Fruit fly (Drosophila melanogaster) whole organism: Measurements from ENCODE around the gene cad.

Experiments used
- CG8478 ChIP-seq: fragments of >200 bp; optimal IDR thresholded peaks from 2 replicates; lab custom pipeline; 2018; ENCODE audit warnings: inconsistent platforms
- Dll ChIP-seq: fragments of >200 bp; optimal IDR thresholded peaks from 2 replicates; lab custom pipeline; 2017
- EcR ChIP-seq, 2 experiments: fragments of >200 bp; optimal IDR thresholded peaks; 2 replicates each; lab custom pipeline; 2017; ENCODE audit warnings: missing biosample characterization in 2 of 2, missing genetic modification characterization in 2 of 2, missing genetic modification reagents in 2 of 2
- pan ChIP-seq: fragments of >200 bp; optimal IDR thresholded peaks from 2 replicates; lab custom pipeline; 2017
- psq ChIP-seq: fragments of >200 bp; optimal IDR thresholded peaks from 2 replicates; lab custom pipeline; 2017
- usp ChIP-seq: fragments of >200 bp; optimal IDR thresholded peaks from 2 replicates; lab custom pipeline; 2017; ENCODE audit warnings: missing biosample characterization, missing genetic modification characterization, mixed read lengths

The cad gene

DNA sequence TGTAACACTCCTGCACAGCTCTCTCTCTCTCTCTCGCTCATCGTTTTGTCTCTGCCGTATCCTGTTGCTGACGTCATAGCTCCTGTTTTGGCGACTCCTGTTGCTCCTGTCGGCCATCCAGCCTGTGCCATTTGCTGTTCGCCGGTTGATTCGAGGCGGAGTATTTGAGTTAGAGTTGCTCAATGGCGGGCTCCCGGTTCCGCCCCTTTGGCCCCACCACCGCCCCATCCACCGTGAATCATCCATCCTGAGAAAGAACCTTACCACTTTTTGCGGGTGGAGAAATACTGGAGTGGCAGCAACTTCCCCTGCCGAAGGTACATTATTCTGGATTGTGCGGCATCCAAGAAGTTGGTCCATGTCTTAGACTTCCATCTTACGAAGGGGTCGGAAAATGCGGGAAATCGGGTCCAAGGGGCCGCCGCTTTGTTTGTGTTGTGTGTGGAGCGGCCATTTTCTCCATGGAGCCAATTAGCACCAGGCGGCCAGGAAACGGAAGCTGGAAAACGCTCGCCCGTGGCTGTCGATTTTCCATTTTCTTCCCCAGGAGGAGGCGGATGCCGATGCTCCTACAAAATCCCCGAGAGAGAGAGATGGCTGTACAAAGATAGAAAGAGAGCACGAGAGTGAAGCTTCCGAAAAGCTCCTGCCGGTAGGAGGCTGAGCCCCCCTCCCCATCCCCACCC lies 38.1 kb downstream of the cad start:
- TF ChIP-seq psq (lab: Kevin White, UChicago) (no peak), usp (no peak), CG8478 (no peak), EcR (GFP tag; optimal IDR thresholded peaks at IDR 0.05; lab: Kevin White, UChicago) (no peak), Dll (lab: Kevin White, UChicago) (no peak), pan (no peak)

- no peak for TF ChIP-seq EcR (GFP tag; optimal IDR thresholded peaks at IDR 0.05; lab: Kevin White, UChicago)
- TF ChIP-seq pan = no peak
- TF ChIP-seq psq (lab: Kevin White, UChicago) = no peak
- no peak for TF ChIP-seq Dll (lab: Kevin White, UChicago)
Observed at dm6 chr2L:20809229-20809628, 38.7 kb downstream of the cad start.

DNA sequence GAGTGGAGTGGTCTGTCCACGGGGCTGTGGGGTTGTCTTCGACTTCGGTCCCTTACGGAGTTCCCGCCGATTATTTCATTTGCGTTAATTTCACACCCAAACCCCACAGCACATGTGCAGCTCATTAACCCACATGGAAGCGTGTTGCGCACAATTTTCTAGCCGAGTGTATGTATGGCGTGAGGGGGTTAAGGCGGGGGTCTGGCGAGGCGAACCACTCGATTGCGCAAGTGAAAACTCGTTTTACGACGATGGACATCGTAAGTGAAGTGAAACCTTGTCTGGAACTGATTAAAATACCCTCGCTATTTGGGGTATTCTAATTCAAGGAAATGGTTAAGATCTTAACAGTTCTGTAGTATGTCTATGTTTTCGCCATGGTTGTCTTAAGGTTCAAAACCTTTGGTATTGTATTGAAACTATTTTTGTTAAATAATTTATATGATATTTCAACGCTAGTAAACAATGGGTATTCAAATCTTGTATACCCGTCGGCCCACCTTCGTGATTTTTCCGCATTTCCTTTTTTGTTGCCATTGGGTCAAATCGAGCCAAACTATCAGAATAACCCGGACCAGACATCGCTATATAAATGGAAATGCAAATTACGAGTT lies 40.6 kb downstream of the cad start:
- no peak for TF ChIP-seq usp
- no peak for TF ChIP-seq Dll (lab: Kevin White, UChicago)
- no peak for TF ChIP-seq CG8478
- TF ChIP-seq pan = no peak
- TF ChIP-seq psq (lab: Kevin White, UChicago) = no peak
- TF ChIP-seq EcR (GFP tag; optimal IDR thresholded peaks at IDR 0.05; lab: Kevin White, UChicago) = no peak

- TF ChIP-seq Dll (lab: Kevin White, UChicago) (no peak), EcR (GFP tag; optimal IDR thresholded peaks at IDR 0.05; lab: Kevin White, UChicago) (peak in 1 of 2 experiments; percentile 38)
Observed at dm6 chr2L:20812283-20813189, 42.0 kb downstream of the cad start.

DNA sequence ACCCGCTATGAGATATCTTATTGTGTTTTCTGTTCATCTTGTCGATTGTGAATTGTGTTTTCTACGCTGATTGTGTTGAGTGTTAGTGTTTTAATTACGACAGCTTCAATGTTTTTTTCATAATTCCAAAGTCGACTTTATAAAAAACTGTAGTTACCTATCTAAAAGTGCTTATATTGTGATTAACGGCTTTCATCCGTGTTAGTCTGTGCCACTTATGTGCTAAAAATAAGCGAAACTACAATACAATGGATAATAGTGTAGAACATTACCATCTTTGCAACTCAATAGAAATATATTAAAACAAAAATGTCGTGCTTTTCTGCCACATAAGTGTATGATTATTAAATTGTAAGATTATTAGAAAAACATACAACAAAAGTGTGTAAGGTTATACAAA lies 45.6 kb downstream of the cad start, which contains the start of gene CG33322:
Gene CG33322 (minus strand): TSS at position 101 of the 400 bp plus-strand sequence.
- TF ChIP-seq usp = no peak
- no peak for TF ChIP-seq psq (lab: Kevin White, UChicago)
- no peak for TF ChIP-seq Dll (lab: Kevin White, UChicago)
- TF ChIP-seq pan = no peak
- no peak for TF ChIP-seq EcR (GFP tag; optimal IDR thresholded peaks at IDR 0.05; lab: Kevin White, UChicago)

DNA sequence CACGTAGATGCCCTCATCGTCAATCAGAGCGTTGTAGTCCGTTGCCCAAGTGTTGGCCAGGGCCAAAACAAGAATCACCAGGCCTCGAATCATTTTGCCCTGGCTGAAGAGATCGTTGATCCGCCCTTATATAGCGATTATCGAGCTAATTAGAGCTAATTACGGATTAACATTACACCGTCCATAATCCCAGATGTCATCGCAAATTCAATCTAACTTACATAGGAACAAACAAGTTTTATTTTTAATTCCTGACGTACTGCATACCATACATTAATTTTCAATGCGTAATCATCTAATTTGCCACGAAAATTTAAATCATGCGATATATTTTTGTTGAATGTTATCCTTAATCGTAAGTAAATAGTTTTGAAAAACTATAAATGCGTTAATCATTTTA lies 46.6 kb downstream of the cad start, which contains the start of gene CheB38b:
Gene CheB38b (minus strand): TSS at position 101 of the 400 bp plus-strand sequence.
- no peak for TF ChIP-seq psq (lab: Kevin White, UChicago)
- no peak for TF ChIP-seq usp
- no peak for TF ChIP-seq pan
- TF ChIP-seq Dll (lab: Kevin White, UChicago) = no peak
- no peak for TF ChIP-seq CG8478
- no peak for TF ChIP-seq EcR (GFP tag; optimal IDR thresholded peaks at IDR 0.05; lab: Kevin White, UChicago)

dm6 chr2L:20818432-20818831 lies 47.9 kb downstream of the cad start, which contains the start of gene CheB38a:
Gene CheB38a (minus strand): TSS chr2L:20818532.
- TF ChIP-seq psq (lab: Kevin White, UChicago) (no peak), CG8478 (no peak), EcR (GFP tag; optimal IDR thresholded peaks at IDR 0.05; lab: Kevin White, UChicago) (no peak), Dll (lab: Kevin White, UChicago) (no peak), usp (no peak), pan (no peak)

DNA sequence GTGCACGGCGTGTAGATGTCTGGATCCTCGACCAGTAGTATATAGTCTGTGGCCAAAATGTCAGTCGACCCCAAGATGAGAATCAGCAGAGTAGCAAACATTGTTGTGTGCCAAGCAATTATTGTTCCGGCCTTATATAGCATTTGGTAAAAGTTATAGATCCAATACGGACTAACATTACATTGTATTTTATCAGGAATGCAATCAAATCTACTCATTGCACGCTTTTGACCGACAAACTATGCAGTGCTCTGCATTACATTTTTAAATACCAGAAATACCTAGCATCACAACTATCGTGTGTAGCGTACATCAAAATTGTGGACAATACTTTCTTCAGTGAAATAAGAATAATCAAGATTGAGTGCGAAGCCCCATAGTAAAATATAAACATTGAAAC lies 50.2 kb downstream of the cad start, which contains the start of gene CheB38c:
Gene CheB38c (minus strand): TSS at position 101 of the 400 bp plus-strand sequence.
- no peak for TF ChIP-seq pan
- no peak for TF ChIP-seq EcR (GFP tag; optimal IDR thresholded peaks at IDR 0.05; lab: Kevin White, UChicago)
- no peak for TF ChIP-seq Dll (lab: Kevin White, UChicago)
- no peak for TF ChIP-seq usp
- TF ChIP-seq CG8478 = no peak
- TF ChIP-seq psq (lab: Kevin White, UChicago) = no peak

DNA sequence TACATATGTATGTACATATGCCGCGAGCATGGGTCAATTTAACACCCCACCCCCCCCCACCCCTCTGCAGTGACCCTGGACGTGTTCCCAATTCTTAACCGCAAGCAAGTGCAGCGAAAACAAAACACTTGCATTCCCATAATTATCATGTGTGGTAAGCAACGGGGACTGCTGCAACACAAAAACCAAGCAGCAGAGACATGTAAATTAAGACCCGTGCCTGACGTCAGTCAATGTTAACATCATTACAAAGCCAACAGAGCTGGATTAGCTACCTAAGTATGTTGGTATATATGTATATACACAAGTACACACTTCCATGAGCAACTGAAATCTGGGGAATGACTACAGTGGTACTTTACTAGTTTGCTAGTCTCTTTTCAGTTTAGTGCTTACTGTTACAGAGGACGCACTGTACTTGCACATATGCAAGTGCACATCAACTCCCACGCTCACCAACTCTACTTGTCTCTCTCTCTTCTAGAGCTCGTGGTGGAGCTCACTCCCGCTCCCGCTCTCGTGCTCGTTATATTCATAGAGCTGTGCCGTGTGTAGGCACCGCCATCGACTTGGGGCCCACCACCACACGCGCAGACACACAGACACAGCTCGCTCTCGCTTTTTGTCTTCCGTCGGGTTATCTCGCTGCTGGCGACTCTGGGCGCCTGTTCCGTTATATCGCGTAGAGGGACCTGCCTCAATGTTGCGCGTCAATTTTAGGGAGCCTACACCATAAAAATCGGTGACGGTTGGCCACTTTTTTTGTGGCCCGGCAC lies 50.9 kb downstream of the cad start:
- TF ChIP-seq pan = no peak
- TF ChIP-seq Dll (lab: Kevin White, UChicago) = no peak
- TF ChIP-seq EcR (GFP tag; optimal IDR thresholded peaks at IDR 0.05; lab: Kevin White, UChicago) = no peak
- no peak for TF ChIP-seq usp
- TF ChIP-seq psq (lab: Kevin White, UChicago) = no peak
- TF ChIP-seq CG8478 = no peak

dm6 chr2L:20822025-20822371 lies 51.5 kb downstream of the cad start:
- TF ChIP-seq usp (no peak), psq (lab: Kevin White, UChicago) (no peak), Dll (lab: Kevin White, UChicago) (no peak), pan (no peak), EcR (GFP tag; optimal IDR thresholded peaks at IDR 0.05; lab: Kevin White, UChicago) (no peak), CG8478 (no peak)

DNA sequence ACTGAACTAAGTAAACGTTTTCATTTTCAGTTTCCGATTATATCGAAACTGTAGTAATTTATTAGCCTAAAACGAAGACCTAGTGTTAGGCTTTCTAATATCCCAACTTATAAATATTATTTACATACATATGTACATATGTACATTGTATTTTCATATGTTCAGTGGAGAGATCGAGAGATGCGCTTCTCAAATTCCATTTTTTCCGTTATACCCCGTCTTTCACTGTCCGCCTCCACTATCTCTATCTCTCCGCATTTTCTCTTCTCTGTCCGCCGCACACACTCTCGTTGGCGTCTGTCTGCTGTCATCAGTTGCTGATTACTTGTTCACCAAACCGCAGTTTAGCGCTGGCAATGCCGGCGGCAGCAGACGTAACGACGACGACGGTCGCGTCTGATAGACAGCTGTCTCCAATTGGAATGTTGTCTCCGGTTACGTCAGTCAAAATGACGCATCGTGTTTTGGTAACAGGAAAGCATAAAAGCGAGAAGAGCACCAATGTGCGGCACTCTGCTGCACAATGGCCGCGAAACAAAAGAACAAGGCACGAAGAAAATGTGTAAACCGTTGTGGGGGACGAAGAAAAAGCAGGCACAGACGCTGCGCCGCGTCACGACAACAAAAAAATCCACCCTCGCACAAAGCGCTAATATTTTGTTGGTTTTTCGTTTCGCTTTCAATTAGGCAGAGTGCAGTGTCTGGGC lies 52.1 kb downstream of the cad start, which contains the start of gene CG9331:
Gene CG9331 (plus strand): TSS at position 340 of the 707 bp plus-strand sequence.
- TF ChIP-seq CG8478 = no peak
- TF ChIP-seq Dll (lab: Kevin White, UChicago) = no peak
- no peak for TF ChIP-seq psq (lab: Kevin White, UChicago)
- no peak for TF ChIP-seq pan
- no peak for TF ChIP-seq EcR (GFP tag; optimal IDR thresholded peaks at IDR 0.05; lab: Kevin White, UChicago)
- TF ChIP-seq usp = no peak
